Worm (Caenorhabditis elegans): ENCODE data around the gene C54F6.3.

DNA sequence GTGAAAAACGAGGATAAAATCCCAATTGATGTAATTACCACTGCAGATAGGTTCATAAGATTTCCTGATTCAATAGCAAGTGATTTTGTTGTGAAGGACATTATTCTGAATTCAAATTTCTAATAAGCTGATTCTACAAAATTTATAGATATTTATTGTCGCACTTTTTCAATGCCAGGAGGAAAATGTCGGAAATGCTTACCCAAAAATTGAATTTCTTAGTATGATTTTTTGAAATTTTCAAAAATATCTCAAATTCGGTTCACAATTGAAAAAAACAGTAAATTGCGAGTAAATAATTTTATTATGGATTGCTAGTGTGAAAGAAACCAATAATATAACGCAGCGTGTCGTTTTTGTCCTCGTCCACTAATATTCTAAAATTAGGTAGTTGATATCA, 40.1 kb upstream of the C54F6.3 start, which contains the start of gene srbc-10:
- TF ChIP-seq pqm-1 (tag; optimal IDR thresholded peaks at IDR 0.05) (no peak), elt-3 (tag; optimal IDR thresholded peaks at IDR 0.05) (no peak), nhr-85 (tag) (no peak), snpc-4 (tag; optimal IDR thresholded peaks at IDR 0.05) (no peak), nhr-237 (tag; optimal IDR thresholded peaks at IDR 0.05) (no peak), ama-1 (optimal IDR thresholded peaks at IDR 0.05) (no peak), mab-9 (GFP tag; IDR thresholded peaks at IDR 0.05) (no peak)
